Worm (Caenorhabditis elegans): ENCODE measurements around the gene Y45F3A.8.

Gene Y45F3A.8

DNA sequence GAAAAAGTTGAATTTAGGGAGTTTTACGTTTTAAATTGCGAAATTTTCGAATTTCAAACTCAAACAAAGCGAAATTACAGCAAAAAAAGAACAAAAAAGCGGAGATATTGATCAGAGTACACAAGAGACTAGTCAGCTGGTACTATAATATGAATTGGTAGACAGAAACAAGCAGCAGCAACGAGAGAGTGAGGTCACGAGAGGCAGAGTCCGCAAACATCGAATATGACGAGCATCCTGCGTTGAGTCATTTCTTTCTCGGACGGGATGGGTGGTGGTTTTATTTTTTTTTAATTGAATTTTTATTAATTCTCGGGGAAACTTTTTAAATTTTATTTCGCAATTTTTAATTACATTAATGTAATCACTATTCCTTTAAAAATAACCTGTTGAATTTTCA, 7.1 kb upstream of the Y45F3A.8 start (continued):
- TF ChIP-seq zip-2 (tag; optimal IDR thresholded peaks at IDR 0.05) (no peak), nhr-42 (GFP tag; IDR thresholded peaks at IDR 0.05) (no peak), daf-19 (GFP tag; conservative IDR thresholded peaks at IDR 0.05) (no peak), mep-1 (tag; optimal IDR thresholded peaks at IDR 0.05) (peak; percentile 76), F10B5.3 (tag; optimal IDR thresholded peaks at IDR 0.05) (no peak), nhr-6 (tag; optimal IDR thresholded peaks at IDR 0.05) (peak; percentile 84), rbr-2 (tag; optimal IDR thresholded peaks at IDR 0.05) (peak; percentile 54), lsy-2 (tag; optimal IDR thresholded peaks at IDR 0.05) (peak in 1 of 2 experiments; percentile 81), mdl-1 (tag; optimal IDR thresholded peaks at IDR 0.05) (peak in 1 of 2 experiments; percentile 50), skn-1 (tag; optimal IDR thresholded peaks at IDR 0.05) (no peak), spr-3 (GFP tag; optimal IDR thresholded peaks at IDR 0.05) (no peak), snpc-4 (tag; optimal IDR thresholded peaks at IDR 0.05) (no peak), hlh-11 (tag; optimal IDR thresholded peaks at IDR 0.05) (peak; percentile 94), jun-1 (tag; optimal IDR thresholded peaks at IDR 0.05) (no peak), ceh-20 (GFP tag; IDR thresholded peaks at IDR 0.05) (no peak), Y105C5A.15 (GFP tag; IDR thresholded peaks at IDR 0.05) (no peak), lin-13 (GFP tag; optimal IDR thresholded peaks at IDR 0.05) (peak; percentile 66), pha-4 (GFP tag; IDR thresholded peaks at IDR 0.05) (0 out of 2 replicates have a peak, but pooled peaks have one; percentile 52), pha-4 (tag; optimal IDR thresholded peaks at IDR 0.05) (peak; percentile 96), nhr-11 (tag; optimal IDR thresholded peaks at IDR 0.05) (peak; percentile 40), gei-8 (GFP tag; optimal IDR thresholded peaks at IDR 0.05) (no peak), unc-39 (tag; optimal IDR thresholded peaks at IDR 0.05) (no peak), tag-97 (GFP tag; IDR thresholded peaks at IDR 0.05) (no peak), zip-11 (GFP tag; IDR thresholded peaks at IDR 0.05) (no peak), lin-39 (tag; optimal IDR thresholded peaks at IDR 0.05) (no peak), Y5F2A.4 (GFP tag; optimal IDR thresholded peaks at IDR 0.05) (no peak), daf-8 (GFP tag; IDR thresholded peaks at IDR 0.05) (no peak), nhr-25 (tag; optimal IDR thresholded peaks at IDR 0.05; ENCODE audit: borderline replicate concordance, insufficient read depth) (no peak), F26F4.8 (GFP tag; conservative IDR thresholded peaks at IDR 0.05) (no peak), snpc-1.2 (GFP tag; IDR thresholded peaks at IDR 0.05) (no peak), ZK337.2 (GFP tag; IDR thresholded peaks at IDR 0.05) (no peak), pqm-1 (tag; optimal IDR thresholded peaks at IDR 0.05) (no peak), egl-27 (tag; optimal IDR thresholded peaks at IDR 0.05) (no peak), mxl-2 (GFP tag; conservative IDR thresholded peaks at IDR 0.05) (no peak), lin-38 (GFP tag; IDR thresholded peaks at IDR 0.05) (peak; percentile 62), saeg-2 (GFP tag; IDR thresholded peaks at IDR 0.05) (no peak), duxl-1 (tag; optimal IDR thresholded peaks at IDR 0.05; ENCODE audit: poor library complexity) (peak; percentile 31), nhr-102 (tag; optimal IDR thresholded peaks at IDR 0.05) (no peak), ctbp-1 (GFP tag; IDR thresholded peaks at IDR 0.05) (no peak), Y48G9A.11 (GFP tag; IDR thresholded peaks at IDR 0.05) (no peak), lin-1 (GFP tag; IDR thresholded peaks at IDR 0.05) (no peak), ztf-11 (tag; optimal IDR thresholded peaks at IDR 0.05) (no peak), zfp-3 (GFP tag; conservative IDR thresholded peaks at IDR 0.05) (no peak), dmd-6 (GFP tag; IDR thresholded peaks at IDR 0.05) (peak; percentile 52; the same call in 1 of the 2 replicates), nhr-41 (GFP tag; IDR thresholded peaks at IDR 0.05) (no peak), madf-9 (GFP tag; conservative IDR thresholded peaks at IDR 0.05) (0 out of 2 replicates have a peak, but pooled peaks have one; percentile 32), spr-1 (tag; optimal IDR thresholded peaks at IDR 0.05) (no peak), nhr-28 (tag; optimal IDR thresholded peaks at IDR 0.05) (peak; percentile 80), nhr-10 (tag; optimal IDR thresholded peaks at IDR 0.05) (no peak), F44E2.7 (GFP tag; IDR thresholded peaks at IDR 0.05) (no peak), mxl-3 (GFP tag; optimal IDR thresholded peaks at IDR 0.05) (no peak), mdt-29 (GFP tag; IDR thresholded peaks at IDR 0.05) (no peak)
